Worm (Caenorhabditis elegans) whole organism, mixed stage, embryonic: ENCODE results near the gene idhg-1.

Experiments
- blmp-1 ChIP-seq: fragments of 150-350 bp; optimal IDR thresholded peaks from 2 replicates; lab custom pipeline; 2014; ENCODE audit warnings: missing biosample characterization, missing genetic modification characterization
- ceh-83 ChIP-seq: fragments of 200-800 bp; sonication (Bioruptor generic); optimal IDR thresholded peaks from 2 replicates; lab custom pipeline; 2018; ENCODE audit warnings: mild to moderate bottlenecking, missing genetic modification characterization, missing compliant biosample characterization
- drap-1 ChIP-seq: fragments of 200-800 bp; sonication (Bioruptor generic); optimal IDR thresholded peaks from 3 replicates; lab custom pipeline; 2018; ENCODE audit warnings: mild to moderate bottlenecking, missing genetic modification characterization, missing compliant biosample characterization
- elt-3 ChIP-seq: fragments of 150-350 bp; optimal IDR thresholded peaks from 2 replicates; lab custom pipeline; 2014; ENCODE audit warnings: missing biosample characterization, missing genetic modification characterization
- hlh-1 ChIP-seq: fragments of 150-350 bp; optimal IDR thresholded peaks from 2 replicates; lab custom pipeline; 2014; ENCODE audit warnings: missing biosample characterization, missing genetic modification reagents, missing genetic modification characterization
- lsy-2 ChIP-seq: fragments of 150-350 bp; optimal IDR thresholded peaks from 2 replicates; lab custom pipeline; 2014; ENCODE audit warnings: missing biosample characterization, missing genetic modification characterization
- nhr-237 ChIP-seq: fragments of 150-350 bp; optimal IDR thresholded peaks from 2 replicates; lab custom pipeline; 2014; ENCODE audit warnings: missing biosample characterization, missing genetic modification characterization
- nhr-28 ChIP-seq: fragments of 150-350 bp; optimal IDR thresholded peaks from 2 replicates; lab custom pipeline; 2014; ENCODE audit warnings: missing biosample characterization, missing genetic modification characterization
- pha-4 ChIP-seq: fragments of 150-350 bp; optimal IDR thresholded peaks from 2 replicates; lab custom pipeline; 2018; ENCODE audit warnings: missing biosample characterization, missing genetic modification reagents, missing genetic modification characterization
- sem-2 ChIP-seq: fragments of 200-800 bp; sonication (Bioruptor generic); optimal IDR thresholded peaks from 2 replicates; lab custom pipeline; 2018; ENCODE audit warnings: mild to moderate bottlenecking, missing genetic modification characterization, missing compliant biosample characterization
- tbx-8 ChIP-seq: fragments of 200-800 bp; sonication (Bioruptor generic); optimal IDR thresholded peaks from 2 replicates; lab custom pipeline; 2018; ENCODE audit warnings: mild to moderate bottlenecking, missing genetic modification characterization, moderate library complexity, missing compliant biosample characterization
- unc-62 ChIP-seq: fragments of 150-350 bp; optimal IDR thresholded peaks from 2 replicates; lab custom pipeline; 2014; ENCODE audit warnings: missing biosample characterization, missing genetic modification reagents, missing genetic modification characterization
- ztf-11 ChIP-seq: fragments of 150-350 bp; optimal IDR thresholded peaks from 2 replicates; lab custom pipeline; 2014; ENCODE audit warnings: missing biosample characterization, missing genetic modification characterization

ce11 chrIII:4548739-4549138, 19.9 kb upstream of the idhg-1 start, which contains the start of gene M88.4:
- TF ChIP-seq hlh-1 (tag; lab: Kevin White, UChicago) (no peak), lsy-2 (tag; lab: Kevin White, UChicago) (no peak), unc-62 (no peak), pha-4 (tag; lab: Kevin White, UChicago) (no peak), nhr-237 (tag; lab: Kevin White, UChicago) (no peak), nhr-28 (no peak), tbx-8 (GFP tag; lab: Kevin White, UChicago) (no peak), elt-3 (tag; lab: Kevin White, UChicago) (no peak), drap-1 (GFP tag; lab: Kevin White, UChicago) (no peak), ceh-83 (GFP tag; lab: Kevin White, UChicago) (no peak), sem-2 (no peak), ztf-11 (tag; lab: Kevin White, UChicago) (no peak), blmp-1 (no peak)
